Worm (Caenorhabditis elegans) whole organism, L1 larva: Measurements from ENCODE around the gene F52E10.4.
A peak's percentile ranks its signal among the peaks of the same experiment; 100 is the strongest.

Source experiments
- C16A3.4 ChIP-seq: fragments of 150-350 bp; optimal IDR thresholded peaks from 2 replicates; lab custom pipeline; 2014; ENCODE audit warnings: missing biosample characterization, missing genetic modification characterization
- F16B12.6 ChIP-seq: fragments of 150-350 bp; optimal IDR thresholded peaks from 2 replicates; lab custom pipeline; 2014; ENCODE audit warnings: missing biosample characterization, missing genetic modification characterization
- Y116A8C.19 ChIP-seq: sonication (generic microtip); optimal IDR thresholded peaks from 2 replicates; lab custom pipeline; 2016; ENCODE audit warnings: missing compliant biosample characterization, missing genetic modification characterization, borderline replicate concordance
- aha-1 ChIP-seq: fragments of 150-350 bp; optimal IDR thresholded peaks from 2 replicates; lab custom pipeline; 2014; ENCODE audit warnings: missing biosample characterization, missing genetic modification characterization
- ama-1 ChIP-seq: fragments of 150-350 bp; optimal IDR thresholded peaks from 2 replicates; lab custom pipeline; 2014
- blmp-1 ChIP-seq: fragments of 150-350 bp; optimal IDR thresholded peaks from 2 replicates; lab custom pipeline; 2014; ENCODE audit warnings: missing biosample characterization, missing genetic modification characterization
- ceh-63 ChIP-seq: fragments of 200-800 bp; sonication (Bioruptor generic); optimal IDR thresholded peaks from 2 replicates; lab custom pipeline; 2018; ENCODE audit warnings: mild to moderate bottlenecking, missing genetic modification characterization, missing compliant biosample characterization
- ceh-82 ChIP-seq, 3 experiments: fragments of 150-350 bp in 1 of 3; sonication (generic microtip) in 2 of 3; optimal IDR thresholded peaks; 2 replicates each; lab custom pipeline; 2014 to 2017; ENCODE audit warnings: missing biosample characterization in 3 of 3, missing genetic modification characterization in 3 of 3
- ceh-88 ChIP-seq: fragments of 200-800 bp; sonication (Bioruptor generic); IDR thresholded peaks from 2 replicates; pipeline ENCODE4 v1.3.6; 2022; ENCODE audit warnings: missing genetic modification characterization, missing compliant biosample characterization
- ces-1 ChIP-seq: fragments of 150-350 bp; optimal IDR thresholded peaks from 2 replicates; lab custom pipeline; 2014; ENCODE audit warnings: missing biosample characterization, missing genetic modification reagents, missing genetic modification characterization
- dpl-1 ChIP-seq, 3 experiments: fragments of 150-350 bp in 2 of 3; sonication (generic microtip) in 1 of 3; optimal IDR thresholded peaks; 2 replicates each; lab custom pipeline; 2014 to 2017; ENCODE audit warnings: missing biosample characterization in 3 of 3, missing genetic modification characterization in 3 of 3, missing genetic modification reagents in 3 of 3
- dsc-1 ChIP-seq: sonication (generic microtip); optimal IDR thresholded peaks from 2 replicates; lab custom pipeline; 2016; ENCODE audit warnings: mild to moderate bottlenecking, missing genetic modification characterization, missing compliant biosample characterization
- efl-1 ChIP-seq, 4 experiments: fragments of 150-350 bp; optimal IDR thresholded peaks in 3 of 4; peaks in 1 of 4; 1 replicate in 1 of 4; 2 replicates in 3 of 4; lab custom pipeline; 2014; ENCODE audit warnings: missing biosample characterization in 2 of 4, missing genetic modification characterization in 2 of 4, missing genetic modification reagents in 2 of 4
- egl-13 ChIP-seq: sonication (generic microtip); optimal IDR thresholded peaks from 2 replicates; lab custom pipeline; 2016; ENCODE audit warnings: missing genotype, missing genetic modification reagents, missing genetic modification characterization, missing compliant biosample characterization
- egl-27 ChIP-seq, 2 experiments: fragments of 150-350 bp in 1 of 2; sonication (generic microtip); optimal IDR thresholded peaks; 3 replicates each; lab custom pipeline; 2017 to 2018; ENCODE audit warnings: missing biosample characterization in 2 of 2, missing genetic modification characterization in 2 of 2, missing genetic modification reagents in 2 of 2
- fkh-4 ChIP-seq: sonication (generic microtip); optimal IDR thresholded peaks from 2 replicates; lab custom pipeline; 2016; ENCODE audit warnings: missing compliant biosample characterization, missing genetic modification characterization, borderline replicate concordance
- fkh-8 ChIP-seq: sonication (generic microtip); optimal IDR thresholded peaks from 2 replicates; lab custom pipeline; 2016; ENCODE audit warnings: mild to moderate bottlenecking, missing genetic modification characterization, missing compliant biosample characterization
- fos-1 ChIP-seq: fragments of 150-350 bp; optimal IDR thresholded peaks from 2 replicates; lab custom pipeline; 2014; ENCODE audit warnings: missing biosample characterization, missing genetic modification characterization
- grh-1 ChIP-seq: fragments of 200-800 bp; sonication (Bioruptor generic); IDR thresholded peaks from 2 replicates; pipeline ENCODE4 v1.3.6; 2022; ENCODE audit warnings: missing genetic modification reagents, missing genetic modification characterization, missing compliant biosample characterization
- hlh-4 ChIP-seq: sonication (generic microtip); optimal IDR thresholded peaks from 2 replicates; lab custom pipeline; 2016; ENCODE audit warnings: mild to moderate bottlenecking, missing genetic modification characterization, missing compliant biosample characterization
- irx-1 ChIP-seq: sonication (generic microtip); optimal IDR thresholded peaks from 2 replicates; lab custom pipeline; 2016; ENCODE audit warnings: missing genetic modification characterization, missing compliant biosample characterization
- isw-1 ChIP-seq: fragments of 200-800 bp; sonication (Bioruptor generic); IDR thresholded peaks from 2 replicates; pipeline ENCODE4 v1.3.6; 2022; ENCODE audit warnings: missing genetic modification characterization, missing compliant biosample characterization
- jun-1 ChIP-seq: fragments of 150-350 bp; optimal IDR thresholded peaks from 2 replicates; lab custom pipeline; 2014; ENCODE audit warnings: missing biosample characterization, missing genetic modification reagents, missing genetic modification characterization
- lin-13 ChIP-seq: fragments of 150-350 bp; optimal IDR thresholded peaks from 2 replicates; lab custom pipeline; 2014; ENCODE audit warnings: missing biosample characterization, missing genetic modification reagents, missing genetic modification characterization
- lin-14 ChIP-seq: fragments of 200-800 bp; sonication (Bioruptor generic); optimal IDR thresholded peaks from 2 replicates; lab custom pipeline; 2018; ENCODE audit warnings: mild to moderate bottlenecking, missing genetic modification characterization, moderate library complexity, missing compliant biosample characterization
- lin-39 ChIP-seq: fragments of 150-350 bp; optimal IDR thresholded peaks from 2 replicates; lab custom pipeline; 2014; ENCODE audit warnings: missing biosample characterization, missing genetic modification reagents, missing genetic modification characterization
- mdl-1 ChIP-seq, 2 experiments: fragments of 150-350 bp; optimal IDR thresholded peaks; 2 replicates each; lab custom pipeline; 2014 to 2017; ENCODE audit warnings: missing biosample characterization in 2 of 2, missing genetic modification characterization in 2 of 2, inconsistent platforms in 1 of 2
- mef-2 ChIP-seq: fragments of 150-350 bp; optimal IDR thresholded peaks from 2 replicates; lab custom pipeline; 2014; ENCODE audit warnings: missing biosample characterization, missing genetic modification characterization
- mep-1 ChIP-seq: fragments of 150-350 bp; optimal IDR thresholded peaks from 2 replicates; lab custom pipeline; 2014; ENCODE audit warnings: missing biosample characterization, missing genetic modification characterization
- nhr-11 ChIP-seq: fragments of 150-350 bp; optimal IDR thresholded peaks from 2 replicates; lab custom pipeline; 2014; ENCODE audit warnings: missing biosample characterization, missing genetic modification characterization
- nhr-12 ChIP-seq: sonication (generic microtip); optimal IDR thresholded peaks from 2 replicates; lab custom pipeline; 2017; ENCODE audit warnings: missing biosample characterization, missing genetic modification characterization
- nhr-19 ChIP-seq: fragments of 200-800 bp; sonication (Bioruptor generic); conservative IDR thresholded peaks from 2 replicates; pipeline ENCODE4 v1.3.6; 2022; ENCODE audit warnings: missing genetic modification characterization, missing compliant biosample characterization
- nhr-20 ChIP-seq: sonication (generic microtip); optimal IDR thresholded peaks from 2 replicates; lab custom pipeline; 2016; ENCODE audit warnings: mild to moderate bottlenecking, missing genetic modification characterization, missing compliant biosample characterization
- nhr-237 ChIP-seq: fragments of 150-350 bp; optimal IDR thresholded peaks from 2 replicates; lab custom pipeline; 2014; ENCODE audit warnings: missing biosample characterization, missing genetic modification characterization
- nhr-77 ChIP-seq: fragments of 150-350 bp; optimal IDR thresholded peaks from 2 replicates; lab custom pipeline; 2014; ENCODE audit warnings: missing biosample characterization, missing genetic modification characterization
- nhr-85 ChIP-seq: sonication (generic microtip); peaks from one replicate; lab custom pipeline; 2016; ENCODE audit warnings: missing genetic modification characterization, inconsistent platforms, missing compliant biosample characterization
- nhr-90 ChIP-seq: sonication (generic microtip); optimal IDR thresholded peaks from 2 replicates; lab custom pipeline; 2016; ENCODE audit warnings: mild to moderate bottlenecking, missing genetic modification characterization, missing compliant biosample characterization; ENCODE audit not compliant: poor library complexity
- pax-3 ChIP-seq: fragments of 200-800 bp; sonication (Bioruptor generic); optimal IDR thresholded peaks from 2 replicates; lab custom pipeline; 2018; ENCODE audit warnings: mild to moderate bottlenecking, missing genetic modification characterization, moderate library complexity, missing compliant biosample characterization
- pqm-1 ChIP-seq: sonication (generic microtip); optimal IDR thresholded peaks from 3 replicates; lab custom pipeline; 2017; ENCODE audit warnings: missing biosample characterization, missing genetic modification characterization
- skn-1 ChIP-seq: fragments of 150-350 bp; optimal IDR thresholded peaks from 2 replicates; lab custom pipeline; 2014; ENCODE audit warnings: missing biosample characterization, missing genetic modification characterization
- snu-23 ChIP-seq: sonication (generic microtip); optimal IDR thresholded peaks from 2 replicates; lab custom pipeline; 2016; ENCODE audit warnings: missing genetic modification characterization, missing compliant biosample characterization
- sptf-1 ChIP-seq: fragments of 150-350 bp; optimal IDR thresholded peaks from 2 replicates; lab custom pipeline; 2014; ENCODE audit warnings: missing biosample characterization, missing genetic modification characterization
- sup-37 ChIP-seq: fragments of 200-800 bp; sonication (Bioruptor generic); optimal IDR thresholded peaks from 2 replicates; lab custom pipeline; 2018; ENCODE audit warnings: mild to moderate bottlenecking, missing genetic modification characterization, missing compliant biosample characterization
- swsn-7 ChIP-seq: sonication (generic microtip); optimal IDR thresholded peaks from 2 replicates; lab custom pipeline; 2016; ENCODE audit warnings: missing genetic modification characterization, missing compliant biosample characterization
- unc-130 ChIP-seq: fragments of 150-350 bp; optimal IDR thresholded peaks from 2 replicates; lab custom pipeline; 2017; ENCODE audit warnings: missing biosample characterization, missing genetic modification characterization, inconsistent platforms
- unc-62 ChIP-seq: fragments of 150-350 bp; optimal IDR thresholded peaks from 2 replicates; lab custom pipeline; 2014; ENCODE audit warnings: missing biosample characterization, missing genetic modification reagents, missing genetic modification characterization
- unc-86 ChIP-seq: sonication (generic microtip); optimal IDR thresholded peaks from 2 replicates; lab custom pipeline; 2016; ENCODE audit warnings: missing genetic modification characterization, missing compliant biosample characterization
- unc-98 ChIP-seq: fragments of 200-800 bp; sonication (Bioruptor generic); IDR thresholded peaks from 2 replicates; pipeline ENCODE4 v1.3.6; 2022; ENCODE audit warnings: missing genetic modification characterization, missing compliant biosample characterization
- vab-15 ChIP-seq: sonication (generic microtip); optimal IDR thresholded peaks from 2 replicates; lab custom pipeline; 2017; ENCODE audit warnings: missing genotype, mild to moderate bottlenecking, missing genetic modification characterization, missing compliant biosample characterization
- zag-1 ChIP-seq: fragments of 150-350 bp; optimal IDR thresholded peaks from 2 replicates; lab custom pipeline; 2014; ENCODE audit warnings: missing biosample characterization, missing genetic modification characterization
- zip-4 ChIP-seq: fragments of 200-800 bp; sonication (Bioruptor generic); optimal IDR thresholded peaks from 2 replicates; lab custom pipeline; 2018; ENCODE audit warnings: mild to moderate bottlenecking, missing genetic modification characterization, moderate library complexity, missing compliant biosample characterization
- ztf-11 ChIP-seq, 2 experiments: sonication (generic microtip); optimal IDR thresholded peaks; 2 replicates each; lab custom pipeline; 2016 to 2017; ENCODE audit warnings: missing genetic modification characterization in 2 of 2, missing biosample characterization in 1 of 2, missing compliant biosample characterization in 1 of 2
- ztf-4 ChIP-seq: fragments of 150-350 bp; optimal IDR thresholded peaks from 2 replicates; lab custom pipeline; 2014; ENCODE audit warnings: missing biosample characterization, missing genetic modification characterization

Gene F52E10.4

DNA sequence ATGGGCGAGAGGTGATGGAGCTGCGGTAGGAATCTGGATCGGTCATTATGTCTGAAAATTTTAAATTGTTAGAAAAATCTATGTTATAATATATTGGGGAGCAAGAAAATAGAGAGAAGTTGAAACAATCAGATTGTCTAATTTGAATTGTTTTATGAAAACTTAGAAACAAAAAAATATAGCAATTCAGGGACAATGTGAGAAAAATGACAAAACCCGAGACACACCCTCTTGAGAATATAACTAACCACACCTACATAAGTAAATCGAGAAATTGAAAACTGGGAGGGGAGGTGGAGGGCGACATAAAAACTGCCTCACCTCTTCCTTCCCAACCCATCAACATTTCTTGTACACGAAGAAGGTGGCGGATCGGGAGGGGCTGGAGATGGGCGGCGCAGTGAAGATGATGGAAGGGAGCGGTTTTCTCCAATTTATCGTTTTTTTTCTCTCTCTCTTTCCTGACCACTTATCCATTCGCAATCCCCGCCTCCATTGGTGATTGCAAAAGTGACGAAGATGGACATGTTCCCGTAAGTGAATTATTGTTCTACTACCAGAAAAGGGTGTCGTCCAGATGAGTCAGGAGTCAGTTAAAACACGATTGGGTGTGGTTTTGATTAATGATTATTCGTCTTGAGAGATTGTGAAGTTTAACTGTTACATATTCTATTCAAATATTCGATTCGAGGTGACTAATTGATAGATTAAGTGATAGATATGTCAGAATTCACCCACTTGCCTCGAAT is 27.0 kb downstream of the F52E10.4 start, which contains the start of gene mua-6:
TSS of gene mua-6 (minus strand) at position 51 of the 749 bp plus-strand sequence.
- no peak for TF ChIP-seq fkh-4
- no peak for TF ChIP-seq dpl-1 (GFP tag; optimal IDR thresholded peaks at IDR 0.05; lab: Kevin White, UChicago)
- TF ChIP-seq dsc-1 (tag; lab: Kevin White, UChicago) = no peak
- TF ChIP-seq aha-1 (tag; lab: Kevin White, UChicago) = no peak
- TF ChIP-seq fkh-8 = no peak
- peak; percentile 40 for TF ChIP-seq snu-23 (GFP tag; lab: Kevin White, UChicago)
- no peak for TF ChIP-seq ces-1
- no peak for TF ChIP-seq efl-1 (optimal IDR thresholded peaks at IDR 0.05; lab: Kevin White, UChicago)
- TF ChIP-seq efl-1 (GFP tag; optimal IDR thresholded peaks at IDR 0.05 in 1 of 2; lab: Kevin White, UChicago) = no peak
- no peak for TF ChIP-seq nhr-237
- TF ChIP-seq ztf-11 (tag; optimal IDR thresholded peaks at IDR 0.05; lab: Kevin White, UChicago) = no peak
- no peak for TF ChIP-seq unc-130
- TF ChIP-seq swsn-7 (tag; lab: Kevin White, UChicago) = no peak
- no peak for TF ChIP-seq nhr-77 (tag; lab: Kevin White, UChicago)
- no peak for TF ChIP-seq F16B12.6 (tag; lab: Kevin White, UChicago)
- TF ChIP-seq nhr-90 = peak; percentile 18
- TF ChIP-seq unc-62 (GFP tag; lab: Kevin White, UChicago) = no peak
- no peak for TF ChIP-seq pax-3 (tag; lab: Kevin White, UChicago)
- no peak for TF ChIP-seq Y116A8C.19 (tag; lab: Kevin White, UChicago)
- TF ChIP-seq C16A3.4 = no peak
- no peak for TF ChIP-seq sptf-1 (tag; lab: Kevin White, UChicago)
- TF ChIP-seq isw-1 (GFP tag; lab: Robert Waterston, UW) = no peak
- peak; percentile 94 for TF ChIP-seq nhr-85 (tag; lab: Kevin White, UChicago)
- no peak for TF ChIP-seq zag-1 (tag; lab: Kevin White, UChicago)
- TF ChIP-seq vab-15 (tag; lab: Kevin White, UChicago) = no peak
- no peak for TF ChIP-seq ceh-63
- no peak for TF ChIP-seq egl-13 (tag; lab: Kevin White, UChicago)
- TF ChIP-seq egl-27 (tag; optimal IDR thresholded peaks at IDR 0.05; lab: Kevin White, UChicago) = no peak
- TF ChIP-seq pqm-1 (tag; lab: Kevin White, UChicago) = no peak
- TF ChIP-seq mep-1 (tag; lab: Kevin White, UChicago) = no peak
- no peak for TF ChIP-seq nhr-12 (tag; lab: Kevin White, UChicago)
- TF ChIP-seq nhr-11 (tag; lab: Kevin White, UChicago) = no peak
- no peak for TF ChIP-seq ceh-88 (GFP tag; lab: Robert Waterston, UW)
- TF ChIP-seq nhr-19 (GFP tag; lab: Robert Waterston, UW) = no peak
- TF ChIP-seq zip-4 (GFP tag; lab: Kevin White, UChicago) = no peak
- no peak for TF ChIP-seq irx-1 (tag; lab: Kevin White, UChicago)
- 0 out of 2 replicates have a peak, but pooled peaks have one; percentile 22 for TF ChIP-seq grh-1
- TF ChIP-seq sup-37 (GFP tag; lab: Kevin White, UChicago) = no peak
- no peak for TF ChIP-seq ztf-4 (tag; lab: Kevin White, UChicago)
- no peak for TF ChIP-seq nhr-20 (tag; lab: Kevin White, UChicago)
- TF ChIP-seq lin-39 (tag; lab: Kevin White, UChicago) = peak; percentile 12
- no peak for TF ChIP-seq unc-86 (tag; lab: Kevin White, UChicago)
- peak; percentile 68 for TF ChIP-seq lin-14
- TF ChIP-seq jun-1 (tag; lab: Kevin White, UChicago) = no peak
- TF ChIP-seq ceh-82 (tag; optimal IDR thresholded peaks at IDR 0.05; lab: Kevin White, UChicago) = no peak
- TF ChIP-seq hlh-4 (tag; lab: Kevin White, UChicago) = no peak
- TF ChIP-seq unc-98 (GFP tag; lab: Robert Waterston, UW) = no peak
- peak; percentile 66 for TF ChIP-seq blmp-1
- TF ChIP-seq fos-1 (tag; lab: Kevin White, UChicago) = no peak
- no peak for TF ChIP-seq skn-1
- no peak for TF ChIP-seq lin-13
- no peak for TF ChIP-seq mdl-1 (tag; optimal IDR thresholded peaks at IDR 0.05; lab: Kevin White, UChicago)
- no peak for TF ChIP-seq mef-2
- no peak for TF ChIP-seq ama-1
